Worm (Caenorhabditis elegans) whole organism, young adult: Measurements from ENCODE around the gene msp-76.

Experiments
- D2030.7 ChIP-seq: fragments of 200-800 bp; sonication (Bioruptor generic); IDR thresholded peaks from 2 replicates; pipeline ENCODE4 v1.3.6; 2022; ENCODE audit warnings: missing genetic modification reagents, missing genetic modification characterization, missing compliant biosample characterization
- F49E8.2 ChIP-seq: sonication (generic microtip); optimal IDR thresholded peaks from 3 replicates; lab custom pipeline; 2017; ENCODE audit warnings: missing genetic modification characterization, mild to moderate bottlenecking, missing compliant biosample characterization, antibody characterized with exemption, moderate library complexity; ENCODE audit not compliant: insufficient read depth
- egl-18 ChIP-seq: fragments of 200-800 bp; sonication (Bioruptor generic); IDR thresholded peaks from 2 replicates; pipeline ENCODE4 v1.3.6; 2022; ENCODE audit warnings: missing genetic modification reagents, missing genetic modification characterization, missing compliant biosample characterization
- hsf-1 ChIP-seq: fragments of 200-800 bp; sonication (Bioruptor generic); IDR thresholded peaks from 2 replicates; pipeline ENCODE4 v1.3.6; 2022; ENCODE audit warnings: missing genetic modification reagents, missing genetic modification characterization, missing compliant biosample characterization
- lsy-27 ChIP-seq: sonication (generic microtip); optimal IDR thresholded peaks from 2 replicates; lab custom pipeline; 2017; ENCODE audit warnings: missing genetic modification characterization, mild to moderate bottlenecking, missing compliant biosample characterization, antibody characterized with exemption, missing genotype, borderline replicate concordance; ENCODE audit not compliant: insufficient read depth
- sdz-38 ChIP-seq: sonication (generic microtip); optimal IDR thresholded peaks from 2 replicates; lab custom pipeline; 2016; ENCODE audit warnings: missing genotype, missing genetic modification characterization, missing compliant biosample characterization
- tbp1 ChIP-seq: fragments of 200-800 bp; sonication (Bioruptor generic); optimal IDR thresholded peaks from 2 replicates; lab custom pipeline; 2018; ENCODE audit warnings: mild to moderate bottlenecking, missing genetic modification characterization, missing compliant biosample characterization

ce11 chrIV:9714264-9714663, 25.4 kb downstream of the msp-76 start:
- TF ChIP-seq lsy-27 (no peak), egl-18 (GFP tag; lab: Robert Waterston, UW) (no peak), hsf-1 (no peak), D2030.7 (no peak), sdz-38 (tag; lab: Kevin White, UChicago) (no peak), tbp1 (GFP tag; lab: Kevin White, UChicago) (no peak), F49E8.2 (tag; lab: Kevin White, UChicago) (no peak)
